Worm (Caenorhabditis elegans) whole organism, L1 larva: ENCODE measurements around the gene R04B5.7.

ENCODE experiments used
- hlh-4 ChIP-seq: sonication (generic microtip); optimal IDR thresholded peaks from 2 replicates; lab custom pipeline; 2016; ENCODE audit warnings: mild to moderate bottlenecking, missing genetic modification characterization, missing compliant biosample characterization
- lin-39 ChIP-seq: fragments of 150-350 bp; optimal IDR thresholded peaks from 2 replicates; lab custom pipeline; 2014; ENCODE audit warnings: missing biosample characterization, missing genetic modification reagents, missing genetic modification characterization
- mef-2 ChIP-seq: fragments of 150-350 bp; optimal IDR thresholded peaks from 2 replicates; lab custom pipeline; 2014; ENCODE audit warnings: missing biosample characterization, missing genetic modification characterization
- unc-30 ChIP-seq: sonication (generic microtip); optimal IDR thresholded peaks from 2 replicates; lab custom pipeline; 2017; ENCODE audit warnings: missing biosample characterization, missing genetic modification characterization

- TF ChIP-seq mef-2 (tag; lab: Kevin White, UChicago) (no peak), hlh-4 (no peak), lin-39 (tag; lab: Kevin White, UChicago) (no peak), unc-30 (no peak)
Measured at ce11 chrV:10120898-10121297, 30.5 kb upstream of the R04B5.7 start, which contains the start of gene srxa-18.
